Fruit fly (Drosophila melanogaster) whole organism, embryonic: ENCODE data around the gene CCDC151.
A peak's percentile ranks its signal among the peaks of the same experiment; 100 is the strongest.

Experiments used
- Bgb ChIP-seq: fragments of 200-800 bp; sonication (Bioruptor generic); IDR thresholded peaks from 2 replicates; pipeline ENCODE4 v1.3.6; 2022; ENCODE audit warnings: missing biosample characterization, missing genetic modification characterization; ENCODE audit not compliant: partially characterized antibody
- CG1024 ChIP-seq: fragments of 200-800 bp; sonication (Bioruptor generic); IDR thresholded peaks from 2 replicates; pipeline ENCODE4 v1.3.6; 2022; ENCODE audit warnings: missing biosample characterization, missing genetic modification characterization
- CG11085 ChIP-seq: fragments of 200-800 bp; sonication (Bioruptor generic); IDR thresholded peaks from 2 replicates; pipeline ENCODE4 v1.3.6; 2022; ENCODE audit warnings: missing biosample characterization, missing genetic modification characterization
- CG11504 ChIP-seq: fragments of 200-800 bp; sonication (Bioruptor generic); optimal IDR thresholded peaks from 3 replicates; lab custom pipeline; 2019; ENCODE audit warnings: missing biosample characterization, mild to moderate bottlenecking, missing genetic modification characterization, moderate library complexity
- CG11695 ChIP-seq: fragments of 200-800 bp; sonication (Bioruptor generic); IDR thresholded peaks from 3 replicates; pipeline ENCODE4 v1.3.6; 2022; ENCODE audit warnings: missing biosample characterization, missing genetic modification characterization
- CG13287 ChIP-seq: fragments of 200-800 bp; sonication (Bioruptor generic); IDR thresholded peaks from 2 replicates; pipeline ENCODE4 v1.3.6; 2022; ENCODE audit warnings: missing biosample characterization, missing genetic modification characterization; ENCODE audit not compliant: partially characterized antibody
- CG16779 ChIP-seq: fragments of 200-800 bp; sonication (Bioruptor generic); IDR thresholded peaks from 2 replicates; pipeline ENCODE4 v1.3.6; 2022; ENCODE audit warnings: missing biosample characterization, missing genetic modification characterization
- CG18599 ChIP-seq: fragments of 200-800 bp; sonication (Bioruptor generic); optimal IDR thresholded peaks from 3 replicates; lab custom pipeline; 2017; ENCODE audit warnings: missing biosample characterization, missing genetic modification characterization, mild to moderate bottlenecking, moderate library complexity, missing genetic modification reagents
- CG18619 ChIP-seq: fragments of 200-800 bp; sonication (Bioruptor generic); optimal IDR thresholded peaks from 3 replicates; lab custom pipeline; 2017; ENCODE audit warnings: missing biosample characterization, mild to moderate bottlenecking, missing genetic modification characterization
- CG2120 ChIP-seq: fragments of 200-800 bp; sonication (Bioruptor generic); optimal IDR thresholded peaks from 3 replicates; lab custom pipeline; 2016; ENCODE audit warnings: missing biosample characterization, missing genetic modification characterization
- CG2678 ChIP-seq: fragments of 200-800 bp; sonication (Bioruptor generic); optimal IDR thresholded peaks from 3 replicates; lab custom pipeline; 2019; ENCODE audit warnings: missing biosample characterization, mild to moderate bottlenecking, missing genetic modification characterization, moderate library complexity
- CG31441 ChIP-seq: fragments of 200-800 bp; sonication (Bioruptor generic); IDR thresholded peaks from 2 replicates; pipeline ENCODE4 v1.3.6; 2022; ENCODE audit warnings: missing biosample characterization, missing genetic modification characterization
- CG33213 ChIP-seq: fragments of 200-800 bp; sonication (Bioruptor generic); optimal IDR thresholded peaks from 3 replicates; lab custom pipeline; 2016; ENCODE audit warnings: missing biosample characterization, missing genetic modification characterization
- CG34224 ChIP-seq: fragments of 200-800 bp; sonication (Bioruptor generic); IDR thresholded peaks from 3 replicates; pipeline ENCODE4 v1.3.6; 2022; ENCODE audit warnings: missing biosample characterization, missing genetic modification characterization; ENCODE audit not compliant: partially characterized antibody
- CG4730 ChIP-seq: fragments of 200-800 bp; sonication (Bioruptor generic); IDR thresholded peaks from 2 replicates; pipeline ENCODE4 v1.3.6; 2022; ENCODE audit warnings: missing biosample characterization, missing genetic modification characterization
- CG7987 ChIP-seq: fragments of 200-800 bp; sonication (Bioruptor generic); optimal IDR thresholded peaks from 2 replicates; lab custom pipeline; 2018; ENCODE audit warnings: missing biosample characterization, mild to moderate bottlenecking, missing genetic modification characterization, moderate library complexity
- CG9609 ChIP-seq: fragments of 200-800 bp; sonication (Bioruptor generic); optimal IDR thresholded peaks from 3 replicates; lab custom pipeline; 2016; ENCODE audit warnings: missing biosample characterization, missing genetic modification characterization
- D19A ChIP-seq: fragments of 200-800 bp; optimal IDR thresholded peaks from 3 replicates; lab custom pipeline; 2019; ENCODE audit warnings: missing biosample characterization, mild to moderate bottlenecking, missing genetic modification characterization, moderate library complexity
- D19B ChIP-seq: fragments of 200-800 bp; sonication (Bioruptor generic); optimal IDR thresholded peaks from 2 replicates; lab custom pipeline; 2017; ENCODE audit warnings: missing biosample characterization, mild to moderate bottlenecking, missing genetic modification characterization
- Dad ChIP-seq: fragments of 200-800 bp; sonication (Bioruptor generic); optimal IDR thresholded peaks from 3 replicates; lab custom pipeline; 2016; ENCODE audit warnings: missing biosample characterization, missing genetic modification characterization
- Hmr ChIP-seq: fragments of 200-800 bp; sonication (Bioruptor generic); optimal IDR thresholded peaks from 3 replicates; lab custom pipeline; 2017; ENCODE audit warnings: mild to moderate bottlenecking, missing biosample characterization, missing genetic modification reagents, missing genetic modification characterization
- Hr3 ChIP-seq: fragments of 200-800 bp; sonication (Bioruptor generic); optimal IDR thresholded peaks from 3 replicates; lab custom pipeline; 2016; ENCODE audit warnings: missing biosample characterization, missing genetic modification characterization
- Mrtf ChIP-seq: fragments of 200-800 bp; sonication (Bioruptor generic); IDR thresholded peaks from 3 replicates; pipeline ENCODE4 v1.3.6; 2022; ENCODE audit warnings: missing biosample characterization, missing genetic modification characterization
- Ptx1 ChIP-seq: fragments of 200-800 bp; sonication (Bioruptor generic); IDR thresholded peaks from 2 replicates; pipeline ENCODE4 v1.3.6; 2022; ENCODE audit warnings: missing biosample characterization, missing genetic modification characterization
- Rx ChIP-seq: fragments of 200-800 bp; sonication (Bioruptor generic); IDR thresholded peaks from 2 replicates; pipeline ENCODE4 v1.3.6; 2022; ENCODE audit warnings: missing biosample characterization, missing genetic modification characterization
- Six4 ChIP-seq: fragments of 200-800 bp; sonication (Bioruptor generic); optimal IDR thresholded peaks from 2 replicates; lab custom pipeline; 2016; ENCODE audit warnings: missing biosample characterization, missing genetic modification characterization
- Sox102F ChIP-seq: fragments of 200-800 bp; sonication (Bioruptor generic); optimal IDR thresholded peaks from 2 replicates; lab custom pipeline; 2018; ENCODE audit warnings: missing biosample characterization, mild to moderate bottlenecking, missing genetic modification characterization, moderate library complexity
- Vsx1 ChIP-seq: fragments of 200-800 bp; sonication (Bioruptor generic); optimal IDR thresholded peaks from 2 replicates; lab custom pipeline; 2017; ENCODE audit warnings: missing biosample characterization, mild to moderate bottlenecking, missing genetic modification characterization, missing genetic modification reagents
- abd-A ChIP-seq: fragments of 200-800 bp; sonication (Bioruptor generic); optimal IDR thresholded peaks from 3 replicates; lab custom pipeline; 2019; ENCODE audit warnings: missing biosample characterization, mild to moderate bottlenecking, missing genetic modification characterization, moderate library complexity
- amos ChIP-seq: fragments of 200-800 bp; sonication (Bioruptor generic); IDR thresholded peaks from 2 replicates; pipeline ENCODE4 v1.3.6; 2022; ENCODE audit warnings: missing biosample characterization, missing genetic modification characterization; ENCODE audit not compliant: partially characterized antibody
- chif ChIP-seq, 2 experiments: fragments of 200-800 bp; sonication (Bioruptor generic); optimal IDR thresholded peaks; 3 replicates each; lab custom pipeline; 2016; ENCODE audit warnings: missing biosample characterization in 2 of 2, missing genetic modification characterization in 2 of 2
- ci ChIP-seq: fragments of 200-800 bp; sonication (Bioruptor generic); IDR thresholded peaks from 3 replicates; pipeline ENCODE4 v1.3.6; 2022; ENCODE audit warnings: missing biosample characterization, missing genetic modification characterization
- cwo ChIP-seq: fragments of 200-800 bp; sonication (Bioruptor generic); optimal IDR thresholded peaks from 3 replicates; lab custom pipeline; 2017; ENCODE audit warnings: missing biosample characterization, missing genetic modification characterization, mild to moderate bottlenecking, moderate library complexity, missing genetic modification reagents
- ems ChIP-seq: fragments of 200-800 bp; sonication (Bioruptor generic); optimal IDR thresholded peaks from 3 replicates; lab custom pipeline; 2016; ENCODE audit warnings: missing biosample characterization, missing genetic modification characterization
- en ChIP-seq: fragments of 200-800 bp; sonication (Bioruptor generic); optimal IDR thresholded peaks from 2 replicates; lab custom pipeline; 2016; ENCODE audit warnings: missing biosample characterization, missing genetic modification characterization
- gem ChIP-seq: fragments of 200-800 bp; sonication (Bioruptor generic); optimal IDR thresholded peaks from 2 replicates; lab custom pipeline; 2019; ENCODE audit warnings: missing biosample characterization, mild to moderate bottlenecking, missing genetic modification characterization, moderate library complexity
- gsb-n ChIP-seq: fragments of 200-800 bp; sonication (Bioruptor generic); optimal IDR thresholded peaks from 3 replicates; lab custom pipeline; 2018; ENCODE audit warnings: missing biosample characterization, mild to moderate bottlenecking, missing genetic modification characterization
- hkb ChIP-seq, 2 experiments: fragments of 200-800 bp in 1 of 2; fragments of >200 bp in 1 of 2; sonication (Bioruptor generic) in 1 of 2; IDR thresholded peaks in 1 of 2; optimal IDR thresholded peaks in 1 of 2; 2 replicates each; pipeline versions ENCODE4 v1.3.6 to Lab custom; 2017 to 2022; ENCODE audit warnings: missing biosample characterization in 1 of 2, missing genetic modification characterization in 1 of 2
- ken ChIP-seq: fragments of 200-800 bp; sonication (Bioruptor generic); IDR thresholded peaks from 3 replicates; pipeline ENCODE4 v1.3.6; 2022; ENCODE audit warnings: missing biosample characterization, missing genetic modification characterization
- lilli ChIP-seq: fragments of 200-800 bp; sonication (Bioruptor generic); optimal IDR thresholded peaks from 3 replicates; lab custom pipeline; 2016; ENCODE audit warnings: missing biosample characterization, missing genetic modification characterization
- lov ChIP-seq, 2 experiments: fragments of 200-800 bp in 1 of 2; fragments of >200 bp in 1 of 2; sonication (Bioruptor generic) in 1 of 2; IDR thresholded peaks in 1 of 2; optimal IDR thresholded peaks in 1 of 2; 2 replicates in 1 of 2; 3 replicates in 1 of 2; pipeline versions ENCODE4 v1.3.6 to Lab custom; 2017 to 2022; ENCODE audit warnings: missing biosample characterization in 1 of 2, missing genetic modification characterization in 1 of 2
- onecut ChIP-seq: fragments of 200-800 bp; sonication (Bioruptor generic); IDR thresholded peaks from 2 replicates; pipeline ENCODE4 v1.3.6; 2022; ENCODE audit warnings: missing biosample characterization, missing genetic modification characterization
- p53 ChIP-seq: fragments of 200-800 bp; sonication (Bioruptor generic); optimal IDR thresholded peaks from 2 replicates; lab custom pipeline; 2016; ENCODE audit warnings: missing biosample characterization, missing genetic modification characterization
- ranshi ChIP-seq: fragments of 200-800 bp; sonication (Bioruptor generic); IDR thresholded peaks from 2 replicates; pipeline ENCODE4 v1.3.6; 2022; ENCODE audit warnings: missing biosample characterization, missing genetic modification characterization
- row ChIP-seq: fragments of 200-800 bp; sonication (Bioruptor generic); IDR thresholded peaks from 3 replicates; pipeline ENCODE4 v1.3.6; 2022; ENCODE audit warnings: missing biosample characterization, missing genetic modification characterization
- salm ChIP-seq: fragments of 200-800 bp; sonication (Bioruptor generic); optimal IDR thresholded peaks from 2 replicates; lab custom pipeline; 2018; ENCODE audit warnings: missing biosample characterization, mild to moderate bottlenecking, missing genetic modification characterization
- sens ChIP-seq: fragments of 200-800 bp; sonication (Bioruptor generic); peaks from one replicate; lab custom pipeline; 2016; ENCODE audit warnings: missing biosample characterization, missing genetic modification characterization
- slou ChIP-seq: fragments of 200-800 bp; sonication (Bioruptor generic); optimal IDR thresholded peaks from 3 replicates; lab custom pipeline; 2016; ENCODE audit warnings: missing biosample characterization, missing genetic modification characterization
- ssp ChIP-seq: fragments of 200-800 bp; sonication (Bioruptor generic); IDR thresholded peaks from 2 replicates; pipeline ENCODE4 v1.3.6; 2022; ENCODE audit warnings: missing biosample characterization, missing genetic modification characterization
- tin ChIP-seq: fragments of 200-800 bp; sonication (Bioruptor generic); optimal IDR thresholded peaks from 3 replicates; lab custom pipeline; 2016; ENCODE audit warnings: missing biosample characterization, missing genetic modification characterization
- z ChIP-seq: fragments of 200-800 bp; sonication (Bioruptor generic); IDR thresholded peaks from 3 replicates; pipeline ENCODE4 v1.3.6; 2022; ENCODE audit warnings: missing biosample characterization, missing genetic modification characterization

Gene CCDC151

dm6 chr3L:11896756-11897155 lies 15.6 kb downstream of the CCDC151 start (continued):
- TF ChIP-seq CG18599 (peak; percentile 59), CG34224 (GFP tag; lab: Robert Waterston, UW) (no peak), CG2120 (GFP tag; lab: Kevin White, UChicago) (peak; percentile 23), sens (GFP tag; lab: Kevin White, UChicago) (peak; percentile 66), CG31441 (peak; percentile 36; the same call in 1 of the 2 replicates), ci (GFP tag; lab: Robert Waterston, UW) (peak; percentile 51; the same call in 1 of the 3 replicates), Ptx1 (GFP tag; lab: Robert Waterston, UW) (peak; percentile 52; the same call in 1 of the 2 replicates), CG7987 (GFP tag; lab: Kevin White, UChicago) (no peak), Rx (no peak), ssp (GFP tag; lab: Robert Waterston, UW) (0 out of 2 replicates have a peak, but pooled peaks have one; percentile 15), abd-A (peak; percentile 32), gem (tag; lab: Kevin White, UChicago) (peak; percentile 40), D19A (tag; lab: Kevin White, UChicago) (no peak), D19B (GFP tag; lab: Kevin White, UChicago) (no peak), CG33213 (no peak), cwo (GFP tag; lab: Kevin White, UChicago) (peak; percentile 14), Sox102F (GFP tag; lab: Kevin White, UChicago) (peak; percentile 37), p53 (GFP tag; lab: Kevin White, UChicago) (no peak), CG1024 (GFP tag; lab: Robert Waterston, UW) (peak; percentile 12; the same call in 1 of the 2 replicates), CG11504 (tag; lab: Kevin White, UChicago) (peak; percentile 57), Bgb (GFP tag; lab: Robert Waterston, UW) (no peak), Six4 (GFP tag; lab: Kevin White, UChicago) (no peak), Hmr (GFP tag; lab: Kevin White, UChicago) (peak; percentile 35), row (GFP tag; lab: Robert Waterston, UW) (peak; percentile 53), CG4730 (GFP tag; lab: Robert Waterston, UW) (no peak), lov (optimal IDR thresholded peaks at IDR 0.05; lab: Kevin White, UChicago) (no peak), lov (GFP tag; IDR thresholded peaks at IDR 0.05; lab: Robert Waterston, UW) (no peak), ken (0 out of 3 replicates have a peak, but pooled peaks have one; percentile 35), ranshi (GFP tag; lab: Robert Waterston, UW) (peak; percentile 55; the same call in 1 of the 2 replicates), CG11085 (no peak), CG13287 (no peak), CG2678 (tag; lab: Kevin White, UChicago) (peak; percentile 39)

dm6 chr3L:11918217-11918616 lies 37.0 kb downstream of the CCDC151 start:
- TF ChIP-seq amos (GFP tag; lab: Robert Waterston, UW) (peak; percentile 22), Vsx1 (GFP tag; lab: Kevin White, UChicago) (no peak), en (no peak), lilli (GFP tag; lab: Kevin White, UChicago) (no peak), chif (GFP tag; optimal IDR thresholded peaks at IDR 0.05; lab: Kevin White, UChicago) (no peak), Hr3 (GFP tag; lab: Kevin White, UChicago) (peak; percentile 94), hkb (optimal IDR thresholded peaks at IDR 0.05; lab: Kevin White, UChicago) (no peak), hkb (GFP tag; IDR thresholded peaks at IDR 0.05; lab: Robert Waterston, UW) (no peak), CG16779 (GFP tag; lab: Robert Waterston, UW) (no peak), ems (GFP tag; lab: Kevin White, UChicago) (no peak), CG18619 (no peak), salm (no peak), z (GFP tag; lab: Robert Waterston, UW) (no peak), CG11695 (GFP tag; lab: Robert Waterston, UW) (no peak), gsb-n (no peak), CG9609 (GFP tag; lab: Kevin White, UChicago) (no peak), tin (GFP tag; lab: Kevin White, UChicago) (no peak), Mrtf (GFP tag; lab: Robert Waterston, UW) (no peak), Dad (GFP tag; lab: Kevin White, UChicago) (no peak), slou (GFP tag; lab: Kevin White, UChicago) (no peak), onecut (no peak)
